Fruit fly (Drosophila melanogaster): ENCODE measurements around the gene CG13728.

DNA sequence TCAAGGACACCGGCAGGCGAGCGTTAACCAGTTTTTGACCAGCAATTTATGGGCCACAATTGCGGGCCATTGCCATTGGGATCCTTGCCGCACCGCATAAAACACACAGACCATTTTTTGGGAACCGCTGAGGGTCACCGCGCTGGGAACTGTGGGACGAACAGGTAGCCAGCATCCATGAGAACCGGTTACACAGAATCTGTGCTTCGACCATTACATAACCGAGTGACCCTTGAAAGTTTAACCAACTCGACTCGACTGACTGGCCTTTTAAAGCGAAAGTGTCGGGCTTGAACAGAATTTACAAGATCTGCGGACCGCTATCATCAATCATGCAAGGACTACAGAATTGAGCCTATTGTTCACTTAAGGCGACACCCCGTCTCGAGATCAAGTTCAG is 9.9 kb upstream of the CG13728 start:
- TF ChIP-seq kay (GFP tag; ENCODE audit: borderline replicate concordance) (no peak), CG14711 (tag; optimal IDR thresholded peaks at IDR 0.05) (no peak), bab1 (GFP tag; optimal IDR thresholded peaks at IDR 0.05) (no peak), Clk (GFP tag; optimal IDR thresholded peaks at IDR 0.05) (no peak), CG12768 (GFP tag; optimal IDR thresholded peaks at IDR 0.05) (no peak), cic (GFP tag; optimal IDR thresholded peaks at IDR 0.05) (no peak), CG5204 (GFP tag; optimal IDR thresholded peaks at IDR 0.05) (no peak), ovo (GFP tag; optimal IDR thresholded peaks at IDR 0.05) (no peak), Crg-1 (GFP tag; optimal IDR thresholded peaks at IDR 0.05) (no peak), tj (GFP tag; optimal IDR thresholded peaks at IDR 0.05) (no peak)

Measured in whole organism, adult.